Worm (Caenorhabditis elegans): Measurements from ENCODE around the gene C02G6.2.

- TF ChIP-seq unc-62 (GFP tag; optimal IDR thresholded peaks at IDR 0.05) (no peak), blmp-1 (tag; optimal IDR thresholded peaks at IDR 0.05; ENCODE audit: insufficient read depth) (no peak), nhr-23 (tag; optimal IDR thresholded peaks at IDR 0.05) (no peak), ZK546.5 (tag; optimal IDR thresholded peaks at IDR 0.05) (no peak), nhr-11 (tag; optimal IDR thresholded peaks at IDR 0.05) (no peak), skn-1 (tag; optimal IDR thresholded peaks at IDR 0.05) (no peak), lin-39 (tag; optimal IDR thresholded peaks at IDR 0.05) (no peak), nhr-12 (tag; optimal IDR thresholded peaks at IDR 0.05) (no peak), ama-1 (optimal IDR thresholded peaks at IDR 0.05) (no peak), nhr-237 (tag; optimal IDR thresholded peaks at IDR 0.05) (no peak), unc-39 (tag; optimal IDR thresholded peaks at IDR 0.05) (no peak), lin-13 (GFP tag; optimal IDR thresholded peaks at IDR 0.05) (no peak), fos-1 (tag; optimal IDR thresholded peaks at IDR 0.05) (no peak)
These were observed 19.8 kb upstream of the C02G6.2 start for ce11 chrV:5852084-5852483.

All from whole organism, L2 larva.